Fruit fly (Drosophila melanogaster) whole organism, prepupa: ENCODE data around the gene Hus1-like.

Experiments used
- Blimp-1 ChIP-seq: fragments of 200-800 bp; sonication (Bioruptor generic); optimal IDR thresholded peaks from 3 replicates; lab custom pipeline; 2017; ENCODE audit warnings: missing biosample characterization, missing genetic modification characterization, mild to moderate bottlenecking, moderate library complexity, missing genetic modification reagents
- CG10631 ChIP-seq: fragments of 200-800 bp; sonication (Bioruptor generic); optimal IDR thresholded peaks from 2 replicates; lab custom pipeline; 2016; ENCODE audit warnings: missing biosample characterization, missing genetic modification characterization
- CG11294 ChIP-seq: fragments of 200-800 bp; sonication (Bioruptor generic); IDR thresholded peaks from 2 replicates; pipeline ENCODE4 v1.3.6; 2022; ENCODE audit warnings: missing biosample characterization, missing genetic modification characterization
- CG11762 ChIP-seq: fragments of 200-800 bp; sonication (Bioruptor generic); optimal IDR thresholded peaks from 3 replicates; lab custom pipeline; 2016; ENCODE audit warnings: missing biosample characterization, missing genetic modification characterization; ENCODE audit not compliant: insufficient read depth
- CG15336 ChIP-seq: fragments of 200-800 bp; sonication (Bioruptor generic); IDR thresholded peaks from 2 replicates; pipeline ENCODE4 v1.3.6; 2022; ENCODE audit warnings: missing biosample characterization, missing genetic modification characterization
- CG3032 ChIP-seq: fragments of 200-800 bp; optimal IDR thresholded peaks from 2 replicates; lab custom pipeline; 2019; ENCODE audit warnings: missing biosample characterization, mild to moderate bottlenecking, missing genetic modification characterization, moderate library complexity
- CG32006 ChIP-seq: fragments of 200-800 bp; sonication (Bioruptor generic); optimal IDR thresholded peaks from 3 replicates; lab custom pipeline; 2017; ENCODE audit warnings: missing biosample characterization, mild to moderate bottlenecking, missing genetic modification characterization
- CG34406 ChIP-seq: fragments of 200-800 bp; sonication (Bioruptor generic); optimal IDR thresholded peaks from 3 replicates; lab custom pipeline; 2016; ENCODE audit warnings: missing biosample characterization, missing genetic modification characterization
- CG6163 ChIP-seq: fragments of 200-800 bp; sonication (Bioruptor generic); IDR thresholded peaks from 3 replicates; pipeline ENCODE4 v1.3.6; 2022; ENCODE audit warnings: missing biosample characterization, missing genetic modification characterization
- CG6792 ChIP-seq: fragments of 200-800 bp; sonication (Bioruptor generic); optimal IDR thresholded peaks from 3 replicates; lab custom pipeline; 2016; ENCODE audit warnings: missing biosample characterization, missing genetic modification characterization
- CG6808 ChIP-seq: fragments of 200-800 bp; sonication (Bioruptor generic); optimal IDR thresholded peaks from 3 replicates; lab custom pipeline; 2017; ENCODE audit warnings: missing biosample characterization, missing genetic modification characterization, mild to moderate bottlenecking, moderate library complexity, missing genetic modification reagents
- CG6854 ChIP-seq: fragments of 200-800 bp; sonication (Bioruptor generic); optimal IDR thresholded peaks from 2 replicates; lab custom pipeline; 2017; ENCODE audit warnings: missing biosample characterization, mild to moderate bottlenecking, missing genetic modification characterization
- CG7368 ChIP-seq: fragments of 200-800 bp; sonication (Bioruptor generic); optimal IDR thresholded peaks from 3 replicates; lab custom pipeline; 2016; ENCODE audit warnings: missing biosample characterization, missing genetic modification characterization
- CG8119 ChIP-seq: fragments of 200-800 bp; sonication (Bioruptor generic); IDR thresholded peaks from 3 replicates; pipeline ENCODE4 v1.3.6; 2022; ENCODE audit warnings: missing biosample characterization, missing genetic modification characterization
- CG8319 ChIP-seq: fragments of 200-800 bp; sonication (Bioruptor generic); optimal IDR thresholded peaks from 3 replicates; lab custom pipeline; 2016; ENCODE audit warnings: missing biosample characterization, missing genetic modification characterization
- Eip75B ChIP-seq: fragments of 200-800 bp; sonication (Bioruptor generic); optimal IDR thresholded peaks from 3 replicates; lab custom pipeline; 2016; ENCODE audit warnings: missing biosample characterization, missing genetic modification characterization
- Eip78C ChIP-seq: fragments of 200-800 bp; sonication (Bioruptor generic); peaks from one replicate; lab custom pipeline; 2016; ENCODE audit warnings: missing biosample characterization, missing genetic modification characterization
- Eip93F ChIP-seq: fragments of 200-800 bp; sonication (Bioruptor generic); optimal IDR thresholded peaks from 2 replicates; lab custom pipeline; 2016; ENCODE audit warnings: missing biosample characterization, mild to moderate bottlenecking, missing genetic modification characterization
- Ets21C ChIP-seq: fragments of 200-800 bp; sonication (Bioruptor generic); optimal IDR thresholded peaks from 3 replicates; lab custom pipeline; 2016; ENCODE audit warnings: missing biosample characterization, missing genetic modification characterization
- Ets96B ChIP-seq: fragments of 200-800 bp; optimal IDR thresholded peaks from 2 replicates; lab custom pipeline; 2019; ENCODE audit warnings: missing biosample characterization, mild to moderate bottlenecking, missing genetic modification characterization, moderate library complexity
- Gug ChIP-seq: fragments of 200-800 bp; sonication (Bioruptor generic); IDR thresholded peaks from 2 replicates; pipeline ENCODE4 v1.3.6; 2022; ENCODE audit warnings: missing biosample characterization, missing genetic modification characterization
- Hr38 ChIP-seq: sonication (Bioruptor generic); optimal IDR thresholded peaks from 2 replicates; lab custom pipeline; 2016; ENCODE audit warnings: missing biosample characterization, missing genetic modification characterization
- Hr39 ChIP-seq: fragments of 200-800 bp; sonication (Bioruptor generic); optimal IDR thresholded peaks from 2 replicates; lab custom pipeline; 2016; ENCODE audit warnings: missing biosample characterization, missing genetic modification characterization
- Hr4 ChIP-seq: fragments of 200-800 bp; sonication (Bioruptor generic); optimal IDR thresholded peaks from 3 replicates; lab custom pipeline; 2016; ENCODE audit warnings: missing biosample characterization, missing genetic modification characterization
- Lpt ChIP-seq: fragments of 200-800 bp; sonication (Bioruptor generic); optimal IDR thresholded peaks from 3 replicates; lab custom pipeline; 2016; ENCODE audit warnings: missing biosample characterization, missing genetic modification characterization
- Met ChIP-seq: fragments of 200-800 bp; sonication (Bioruptor generic); optimal IDR thresholded peaks from 3 replicates; lab custom pipeline; 2016; ENCODE audit warnings: missing biosample characterization, missing genetic modification characterization
- OdsH ChIP-seq: fragments of 200-800 bp; sonication (Bioruptor generic); optimal IDR thresholded peaks from 3 replicates; lab custom pipeline; 2016; ENCODE audit warnings: missing biosample characterization, missing genetic modification characterization
- Smox ChIP-seq: fragments of 200-800 bp; sonication (Bioruptor generic); optimal IDR thresholded peaks from 3 replicates; lab custom pipeline; 2016; ENCODE audit warnings: missing biosample characterization, missing genetic modification characterization
- Sox102F ChIP-seq: fragments of 200-800 bp; sonication (Bioruptor generic); optimal IDR thresholded peaks from 2 replicates; lab custom pipeline; 2016; ENCODE audit warnings: missing biosample characterization, mild to moderate bottlenecking, missing genetic modification characterization
- Sox15 ChIP-seq: fragments of 200-800 bp; sonication (Bioruptor generic); optimal IDR thresholded peaks from 3 replicates; lab custom pipeline; 2016; ENCODE audit warnings: missing biosample characterization, missing genetic modification characterization
- achi ChIP-seq: fragments of 200-800 bp; sonication (Bioruptor generic); optimal IDR thresholded peaks from 3 replicates; lab custom pipeline; 2016; ENCODE audit warnings: missing biosample characterization, missing genetic modification characterization
- acj6 ChIP-seq: fragments of 200-800 bp; sonication (Bioruptor generic); optimal IDR thresholded peaks from 3 replicates; lab custom pipeline; 2016; ENCODE audit warnings: missing biosample characterization, missing genetic modification characterization
- cyc ChIP-seq: fragments of 200-800 bp; sonication (Bioruptor generic); optimal IDR thresholded peaks from 3 replicates; lab custom pipeline; 2016; ENCODE audit warnings: missing biosample characterization, missing genetic modification characterization
- dac ChIP-seq: fragments of 200-800 bp; sonication (Bioruptor generic); optimal IDR thresholded peaks from 2 replicates; lab custom pipeline; 2017; ENCODE audit warnings: missing biosample characterization, mild to moderate bottlenecking, missing genetic modification characterization
- eg ChIP-seq: fragments of 200-800 bp; sonication (Bioruptor generic); IDR thresholded peaks from 3 replicates; pipeline ENCODE4 v1.3.6; 2022; ENCODE audit warnings: missing biosample characterization, missing genetic modification characterization
- esn ChIP-seq: fragments of 200-800 bp; sonication (Bioruptor generic); optimal IDR thresholded peaks from 2 replicates; lab custom pipeline; 2016; ENCODE audit warnings: missing biosample characterization, mild to moderate bottlenecking, missing genetic modification characterization, moderate library complexity
- fd59A ChIP-seq: fragments of 200-800 bp; sonication (Bioruptor generic); optimal IDR thresholded peaks from 2 replicates; lab custom pipeline; 2017; ENCODE audit warnings: missing biosample characterization, mild to moderate bottlenecking, missing genetic modification characterization, missing genetic modification reagents
- fkh ChIP-seq: fragments of 200-800 bp; sonication (Bioruptor generic); optimal IDR thresholded peaks from 3 replicates; lab custom pipeline; 2017; ENCODE audit warnings: missing biosample characterization, mild to moderate bottlenecking, missing genetic modification characterization, moderate library complexity
- pdm3 ChIP-seq: fragments of 200-800 bp; sonication (Bioruptor generic); optimal IDR thresholded peaks from 3 replicates; lab custom pipeline; 2016; ENCODE audit warnings: missing biosample characterization, missing genetic modification characterization
- salr ChIP-seq, 2 experiments: fragments of 200-800 bp; sonication (Bioruptor generic); optimal IDR thresholded peaks; 3 replicates each; lab custom pipeline; 2016 to 2018; ENCODE audit warnings: missing biosample characterization in 2 of 2, missing genetic modification characterization in 2 of 2, mild to moderate bottlenecking in 1 of 2
- spab ChIP-seq: fragments of 200-800 bp; sonication (Bioruptor generic); optimal IDR thresholded peaks from 2 replicates; lab custom pipeline; 2017; ENCODE audit warnings: missing biosample characterization, mild to moderate bottlenecking, missing genetic modification characterization, missing genetic modification reagents
- ss ChIP-seq, 2 experiments: fragments of 200-800 bp; sonication (Bioruptor generic); optimal IDR thresholded peaks; 2 replicates in 1 of 2; 3 replicates in 1 of 2; lab custom pipeline; 2017 to 2018; ENCODE audit warnings: mild to moderate bottlenecking in 2 of 2, missing biosample characterization in 2 of 2, missing genetic modification characterization in 2 of 2, moderate library complexity in 1 of 2
- svp ChIP-seq: fragments of 200-800 bp; sonication (Bioruptor generic); peaks from one replicate; lab custom pipeline; 2016; ENCODE audit warnings: missing biosample characterization, missing genetic modification characterization
- topi ChIP-seq: fragments of 200-800 bp; sonication (Bioruptor generic); optimal IDR thresholded peaks from 3 replicates; lab custom pipeline; 2016; ENCODE audit warnings: missing biosample characterization, missing genetic modification characterization
- vri ChIP-seq: fragments of 200-800 bp; sonication (Bioruptor generic); optimal IDR thresholded peaks from 3 replicates; lab custom pipeline; 2016; ENCODE audit warnings: missing biosample characterization, mild to moderate bottlenecking, missing genetic modification characterization

Gene Hus1-like

dm6 chr3R:4809944-4810653 is 1.8 kb downstream of the Hus1-like start (continued):
- TF ChIP-seq achi (GFP tag; lab: Kevin White, UChicago) (no peak), eg (no peak), Sox102F (peak; percentile 70), Lpt (GFP tag; lab: Kevin White, UChicago) (peak; percentile 31), Hr4 (GFP tag; lab: Kevin White, UChicago) (no peak), CG11294 (GFP tag; lab: Robert Waterston, UW) (no peak), Smox (GFP tag; lab: Kevin White, UChicago) (no peak), Ets96B (tag; lab: Kevin White, UChicago) (peak; percentile 4), svp (GFP tag; lab: Kevin White, UChicago) (peak; percentile 47), Eip93F (GFP tag; lab: Kevin White, UChicago) (peak; percentile 84), fd59A (GFP tag; lab: Kevin White, UChicago) (no peak), Ets21C (no peak), Blimp-1 (peak; percentile 58), Sox15 (GFP tag; lab: Kevin White, UChicago) (no peak), CG6163 (peak; percentile 77), CG32006 (GFP tag; lab: Kevin White, UChicago) (no peak)

DNA sequence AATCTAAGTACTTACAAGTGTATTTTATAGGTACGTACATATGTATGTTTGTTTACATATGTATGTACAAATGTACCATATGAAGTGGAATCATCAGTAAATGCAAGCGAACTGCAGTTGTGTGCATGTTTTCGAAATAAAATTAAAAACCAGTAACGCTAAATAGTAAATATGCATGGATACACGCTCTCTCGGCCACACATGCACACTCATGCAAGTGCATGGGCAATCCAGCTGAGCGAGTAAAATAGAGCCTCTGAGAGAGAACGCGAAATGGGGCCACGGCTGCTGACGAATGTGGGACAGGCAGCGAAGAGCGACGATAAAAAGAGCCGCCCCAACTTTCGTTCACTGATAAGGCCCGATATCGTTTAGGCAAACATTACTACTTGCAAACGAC is 4.3 kb downstream of the Hus1-like start:
- TF ChIP-seq Met (GFP tag; lab: Kevin White, UChicago) (no peak), esn (GFP tag; lab: Kevin White, UChicago) (no peak), Eip75B (GFP tag; lab: Kevin White, UChicago) (peak; percentile 30), Gug (GFP tag; lab: Robert Waterston, UW) (no peak), Sox15 (GFP tag; lab: Kevin White, UChicago) (no peak), Lpt (GFP tag; lab: Kevin White, UChicago) (no peak), fkh (GFP tag; lab: Kevin White, UChicago) (peak; percentile 32), svp (GFP tag; lab: Kevin White, UChicago) (no peak), OdsH (GFP tag; lab: Kevin White, UChicago) (no peak), spab (GFP tag; lab: Kevin White, UChicago) (no peak), CG7368 (GFP tag; lab: Kevin White, UChicago) (no peak), dac (GFP tag; lab: Kevin White, UChicago) (no peak), cyc (no peak), CG3032 (tag; lab: Kevin White, UChicago) (no peak)

DNA sequence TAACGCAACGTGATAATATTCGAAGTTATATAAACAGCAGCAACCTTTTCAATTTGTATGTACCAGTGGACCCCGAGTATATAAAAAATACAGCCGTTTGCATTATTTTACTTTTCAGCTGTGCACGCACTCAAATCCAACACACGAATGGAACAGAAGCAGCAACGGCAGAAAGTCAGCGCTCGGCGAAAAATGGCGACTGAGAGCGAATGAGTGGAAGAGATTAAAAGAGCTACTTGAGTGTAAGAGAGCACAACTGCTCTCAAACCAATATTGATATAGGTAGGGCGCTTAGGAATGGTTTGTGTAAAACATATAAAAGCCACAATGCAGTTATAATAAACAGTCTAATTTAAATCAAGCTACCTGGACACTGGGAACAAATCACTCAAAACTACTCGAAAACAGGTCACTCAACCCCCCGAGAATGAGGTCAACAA is 5.6 kb downstream of the Hus1-like start:
- TF ChIP-seq Blimp-1 (no peak), CG8119 (no peak), CG32006 (GFP tag; lab: Kevin White, UChicago) (peak; percentile 19), eg (peak; percentile 40; the same call in 1 of the 3 replicates), CG8319 (GFP tag; lab: Kevin White, UChicago) (no peak), CG6163 (peak; percentile 46; the same call in 1 of the 3 replicates), CG11762 (no peak), fkh (GFP tag; lab: Kevin White, UChicago) (peak; percentile 87), Sox102F (peak; percentile 52), CG11294 (GFP tag; lab: Robert Waterston, UW) (no peak), Hr39 (GFP tag; lab: Kevin White, UChicago) (no peak), CG6808 (GFP tag; lab: Kevin White, UChicago) (peak; percentile 49), Gug (GFP tag; lab: Robert Waterston, UW) (no peak), Hr4 (GFP tag; lab: Kevin White, UChicago) (no peak), achi (GFP tag; lab: Kevin White, UChicago) (peak; percentile 46), svp (GFP tag; lab: Kevin White, UChicago) (no peak), CG34406 (GFP tag; lab: Kevin White, UChicago) (peak; percentile 42), CG3032 (tag; lab: Kevin White, UChicago) (no peak), acj6 (GFP tag; lab: Kevin White, UChicago) (no peak), ss (GFP tag; optimal IDR thresholded peaks at IDR 0.05; lab: Kevin White, UChicago) (peak; percentile 60 to 73), pdm3 (GFP tag; lab: Kevin White, UChicago) (peak; percentile 11), vri (GFP tag; lab: Kevin White, UChicago) (peak; percentile 68), salr (GFP tag; optimal IDR thresholded peaks at IDR 0.05; lab: Kevin White, UChicago) (no peak), CG6854 (GFP tag; lab: Kevin White, UChicago) (peak; percentile 91), spab (GFP tag; lab: Kevin White, UChicago) (no peak), CG6792 (GFP tag; lab: Kevin White, UChicago) (peak; percentile 42), CG15336 (GFP tag; lab: Robert Waterston, UW) (peak; percentile 48; the same call in 1 of the 2 replicates), Eip78C (GFP tag; lab: Kevin White, UChicago) (peak; percentile 84), Eip75B (GFP tag; lab: Kevin White, UChicago) (peak; percentile 26), topi (GFP tag; lab: Kevin White, UChicago) (peak; percentile 32), Hr38 (GFP tag; lab: Kevin White, UChicago) (no peak), CG10631 (peak; percentile 8)
